Worm (Caenorhabditis elegans) whole organism, L4 larva: ENCODE measurements around the gene C02F5.10.

ENCODE experiments used
- D1046.2 ChIP-seq: fragments of 200-800 bp; sonication (Bioruptor generic); IDR thresholded peaks from 2 replicates; pipeline ENCODE4 v1.3.6; 2022; ENCODE audit warnings: missing genetic modification characterization, missing compliant biosample characterization
- F44E2.7 ChIP-seq: fragments of 200-800 bp; sonication (Bioruptor generic); IDR thresholded peaks from 2 replicates; pipeline ENCODE4 v2.1.2; 2022; ENCODE audit warnings: missing genetic modification characterization, missing compliant biosample characterization
- F49E8.2 ChIP-seq: sonication (generic microtip); optimal IDR thresholded peaks from 2 replicates; lab custom pipeline; 2016; ENCODE audit warnings: missing compliant biosample characterization, mild to moderate bottlenecking, missing genetic modification characterization, borderline replicate concordance
- T20F7.1 ChIP-seq: fragments of 200-800 bp; sonication (Bioruptor generic); optimal IDR thresholded peaks from 2 replicates; lab custom pipeline; 2018; ENCODE audit warnings: mild to moderate bottlenecking, missing genetic modification characterization, missing compliant biosample characterization
- Y48G9A.11 ChIP-seq: fragments of 200-800 bp; sonication (Bioruptor generic); IDR thresholded peaks from 2 replicates; pipeline ENCODE4 v1.3.6; 2022; ENCODE audit warnings: missing genetic modification reagents, missing genetic modification characterization, missing compliant biosample characterization
- ZK546.5 ChIP-seq, 2 experiments: sonication (generic microtip); optimal IDR thresholded peaks; 2 replicates each; lab custom pipeline; 2017; ENCODE audit warnings: missing biosample characterization in 2 of 2, missing genetic modification characterization in 2 of 2
- aly-2 ChIP-seq: sonication (generic microtip); optimal IDR thresholded peaks from 2 replicates; lab custom pipeline; 2018; ENCODE audit warnings: missing biosample characterization, missing genetic modification characterization
- arid-1 ChIP-seq: fragments of 200-800 bp; sonication (Bioruptor generic); conservative IDR thresholded peaks from 2 replicates; pipeline ENCODE4 v1.3.6; 2022; ENCODE audit warnings: missing genetic modification reagents, missing genetic modification characterization, missing compliant biosample characterization
- ceh-32 ChIP-seq: sonication (generic microtip); optimal IDR thresholded peaks from 2 replicates; lab custom pipeline; 2016; ENCODE audit warnings: mild to moderate bottlenecking, missing genetic modification characterization, missing compliant biosample characterization; ENCODE audit not compliant: poor library complexity
- ceh-82 ChIP-seq: sonication (generic microtip); optimal IDR thresholded peaks from 2 replicates; lab custom pipeline; 2017; ENCODE audit warnings: missing biosample characterization, missing genetic modification characterization
- ctbp-1 ChIP-seq: fragments of 200-800 bp; sonication (Bioruptor generic); IDR thresholded peaks from 2 replicates; pipeline ENCODE4 v1.3.6; 2022; ENCODE audit warnings: missing genetic modification reagents, missing genetic modification characterization, missing compliant biosample characterization
- daf-16 ChIP-seq, 3 experiments: sonication (generic microtip); optimal IDR thresholded peaks; 2 replicates each; lab custom pipeline; 2016 to 2017; ENCODE audit warnings: missing genetic modification characterization in 3 of 3, missing genetic modification reagents in 3 of 3, mild to moderate bottlenecking in 2 of 3, missing compliant biosample characterization in 2 of 3, missing biosample characterization in 1 of 3, moderate library complexity in 1 of 3
- daf-8 ChIP-seq: fragments of 200-800 bp; sonication (Bioruptor generic); IDR thresholded peaks from 2 replicates; pipeline ENCODE4 v1.3.6; 2022; ENCODE audit warnings: missing genetic modification characterization, missing compliant biosample characterization
- dmd-6 ChIP-seq: fragments of 200-800 bp; sonication (Bioruptor generic); IDR thresholded peaks from 2 replicates; pipeline ENCODE4 v1.3.6; 2022; ENCODE audit warnings: missing genetic modification reagents, missing genetic modification characterization, missing compliant biosample characterization
- dmd-8 ChIP-seq: fragments of 200-800 bp; sonication (Bioruptor generic); IDR thresholded peaks from 2 replicates; pipeline ENCODE4 v1.3.6; 2022; ENCODE audit warnings: missing genetic modification characterization, missing compliant biosample characterization
- dve-1 ChIP-seq: sonication (generic microtip); optimal IDR thresholded peaks from 2 replicates; lab custom pipeline; 2017; ENCODE audit warnings: antibody characterized with exemption, mild to moderate bottlenecking, missing genetic modification characterization, missing compliant biosample characterization; ENCODE audit not compliant: insufficient read depth
- egl-27 ChIP-seq: sonication (generic microtip); optimal IDR thresholded peaks from 3 replicates; lab custom pipeline; 2017; ENCODE audit warnings: missing biosample characterization, missing genetic modification reagents, missing genetic modification characterization
- gei-8 ChIP-seq: fragments of 200-800 bp; sonication (Bioruptor generic); optimal IDR thresholded peaks from 2 replicates; lab custom pipeline; 2018; ENCODE audit warnings: mild to moderate bottlenecking, missing genetic modification characterization, missing compliant biosample characterization
- hlh-11 ChIP-seq: fragments of 200-800 bp; sonication (Bioruptor generic); optimal IDR thresholded peaks from 2 replicates; lab custom pipeline; 2018; ENCODE audit warnings: mild to moderate bottlenecking, missing genetic modification characterization, missing compliant biosample characterization
- jun-1 ChIP-seq: fragments of 150-350 bp; optimal IDR thresholded peaks from 2 replicates; lab custom pipeline; 2014; ENCODE audit warnings: missing biosample characterization, missing genetic modification reagents, missing genetic modification characterization
- lin-13 ChIP-seq: fragments of 150-350 bp; optimal IDR thresholded peaks from 2 replicates; lab custom pipeline; 2014; ENCODE audit warnings: missing biosample characterization, missing genetic modification reagents, missing genetic modification characterization
- lin-29 ChIP-seq: fragments of 200-800 bp; sonication (Bioruptor generic); IDR thresholded peaks from 2 replicates; pipeline ENCODE4 v1.3.6; 2022; ENCODE audit warnings: missing genetic modification reagents, missing genetic modification characterization, missing compliant biosample characterization
- madf-5 ChIP-seq, 2 experiments: fragments of 200-800 bp; sonication (Bioruptor generic); IDR thresholded peaks; 2 replicates each; pipeline ENCODE4 v1.3.6; 2022; ENCODE audit warnings: missing compliant biosample characterization in 2 of 2, missing genetic modification characterization in 2 of 2
- mep-1 ChIP-seq: fragments of 150-350 bp; sonication (generic microtip); optimal IDR thresholded peaks from 3 replicates; lab custom pipeline; 2014; ENCODE audit warnings: missing biosample characterization, missing genetic modification characterization
- mes-2 ChIP-seq: sonication (generic microtip); optimal IDR thresholded peaks from 2 replicates; lab custom pipeline; 2016; ENCODE audit warnings: missing genotype, mild to moderate bottlenecking, missing genetic modification characterization, missing compliant biosample characterization; ENCODE audit not compliant: poor library complexity, severe bottlenecking
- mxl-3 ChIP-seq: fragments of 200-800 bp; sonication (Bioruptor generic); optimal IDR thresholded peaks from 2 replicates; lab custom pipeline; 2018; ENCODE audit warnings: mild to moderate bottlenecking, missing genetic modification characterization, missing compliant biosample characterization
- nhr-10 ChIP-seq: fragments of 150-350 bp; optimal IDR thresholded peaks from 2 replicates; lab custom pipeline; 2014; ENCODE audit warnings: missing biosample characterization, missing genetic modification characterization
- nhr-25 ChIP-seq: sonication (generic microtip); optimal IDR thresholded peaks from 2 replicates; lab custom pipeline; 2017; ENCODE audit warnings: missing genetic modification characterization, mild to moderate bottlenecking, missing compliant biosample characterization, antibody characterized with exemption, moderate library complexity, borderline replicate concordance; ENCODE audit not compliant: insufficient read depth
- nhr-28 ChIP-seq: fragments of 150-350 bp; optimal IDR thresholded peaks from 2 replicates; lab custom pipeline; 2014; ENCODE audit warnings: missing biosample characterization, missing genetic modification characterization
- nhr-76 ChIP-seq: fragments of 150-350 bp; optimal IDR thresholded peaks from 2 replicates; lab custom pipeline; 2014; ENCODE audit warnings: missing biosample characterization, missing genetic modification characterization
- nhr-77 ChIP-seq: fragments of 150-350 bp; optimal IDR thresholded peaks from 2 replicates; lab custom pipeline; 2014; ENCODE audit warnings: missing biosample characterization, missing genetic modification characterization
- pqm-1 ChIP-seq: sonication (generic microtip); optimal IDR thresholded peaks from 2 replicates; lab custom pipeline; 2017; ENCODE audit warnings: missing biosample characterization, missing genetic modification characterization
- rbr-2 ChIP-seq: sonication (generic microtip); optimal IDR thresholded peaks from 2 replicates; lab custom pipeline; 2016; ENCODE audit warnings: missing genotype, missing genetic modification characterization, missing compliant biosample characterization
- set-16 ChIP-seq: fragments of 200-800 bp; sonication (Bioruptor generic); IDR thresholded peaks from 2 replicates; pipeline ENCODE4 v1.3.6; 2022; ENCODE audit warnings: missing genetic modification reagents, missing genetic modification characterization, missing compliant biosample characterization
- skn-1 ChIP-seq: fragments of 150-350 bp; optimal IDR thresholded peaks from 2 replicates; lab custom pipeline; 2014; ENCODE audit warnings: missing biosample characterization, missing genetic modification characterization
- snpc-1.2 ChIP-seq: fragments of 200-800 bp; sonication (Bioruptor generic); IDR thresholded peaks from 2 replicates; pipeline ENCODE4 v1.3.6; 2022; ENCODE audit warnings: missing genetic modification reagents, missing genetic modification characterization, missing compliant biosample characterization
- spr-1 ChIP-seq: sonication (generic microtip); optimal IDR thresholded peaks from 2 replicates; lab custom pipeline; 2016; ENCODE audit warnings: mild to moderate bottlenecking, missing genetic modification characterization, missing compliant biosample characterization
- tra-1 ChIP-seq: fragments of 200-800 bp; sonication (Bioruptor generic); IDR thresholded peaks from 2 replicates; pipeline ENCODE4 v1.3.6; 2022; ENCODE audit warnings: missing genetic modification reagents, missing genetic modification characterization, missing compliant biosample characterization
- vab-7 ChIP-seq: fragments of 200-800 bp; sonication (Bioruptor generic); IDR thresholded peaks from 2 replicates; pipeline ENCODE4 v1.3.6; 2022; ENCODE audit warnings: missing genetic modification reagents, missing genetic modification characterization, missing compliant biosample characterization
- zfp-3 ChIP-seq: fragments of 200-800 bp; sonication (Bioruptor generic); conservative IDR thresholded peaks from 2 replicates; pipeline ENCODE4 v1.3.6; 2022; ENCODE audit warnings: missing genetic modification reagents, missing genetic modification characterization, missing compliant biosample characterization
- zip-2 ChIP-seq: fragments of 150-350 bp; optimal IDR thresholded peaks from 2 replicates; lab custom pipeline; 2014; ENCODE audit warnings: missing biosample characterization, missing genetic modification characterization

The C02F5.10 gene

ce11 chrIII:8227511-8227910, 21.8 kb downstream of the C02F5.10 start, which contains the start of gene fbxl-1 (continued):
- peak; percentile 73 for TF ChIP-seq dve-1 (tag; lab: Kevin White, UChicago)
- no peak for TF ChIP-seq snpc-1.2
- TF ChIP-seq set-16 (GFP tag; lab: Robert Waterston, UW), result peak; percentile 89
- peak; percentile 37 for TF ChIP-seq lin-13 (GFP tag; lab: Kevin White, UChicago)
- TF ChIP-seq jun-1 (tag; lab: Kevin White, UChicago), result peak; percentile 23
- TF ChIP-seq ZK546.5 (tag; optimal IDR thresholded peaks at IDR 0.05; lab: Kevin White, UChicago), result peak in 1 of 2 experiments; percentile 39
- peak; percentile 61 for TF ChIP-seq mes-2 (tag; lab: Kevin White, UChicago)
- peak; percentile 83 for TF ChIP-seq nhr-77
- TF ChIP-seq daf-8 (GFP tag; lab: Robert Waterston, UW), result no peak
- TF ChIP-seq aly-2 (tag; lab: Kevin White, UChicago), result peak; percentile 28
- peak; percentile 86 for TF ChIP-seq mxl-3 (GFP tag; lab: Kevin White, UChicago)
- TF ChIP-seq nhr-28 (tag; lab: Kevin White, UChicago), result peak; percentile 81
- TF ChIP-seq spr-1, result peak; percentile 36
- TF ChIP-seq T20F7.1 (GFP tag; lab: Kevin White, UChicago), result peak; percentile 86
- TF ChIP-seq nhr-25, result no peak
- peak; percentile 15 for TF ChIP-seq pqm-1
- no peak for TF ChIP-seq ceh-82
- TF ChIP-seq rbr-2 (tag; lab: Kevin White, UChicago), result peak; percentile 87
- TF ChIP-seq D1046.2, result no peak
- TF ChIP-seq Y48G9A.11 (GFP tag; lab: Robert Waterston, UW), result no peak
- TF ChIP-seq madf-5 (GFP tag; IDR thresholded peaks at IDR 0.05; lab: Robert Waterston, UW), result no peak
- TF ChIP-seq lin-29 (GFP tag; lab: Robert Waterston, UW), result no peak
- TF ChIP-seq egl-27 (tag; lab: Kevin White, UChicago), result no peak
- TF ChIP-seq ctbp-1, result peak; percentile 78
- no peak for TF ChIP-seq dmd-8 (GFP tag; lab: Robert Waterston, UW)
- peak; percentile 90 for TF ChIP-seq mep-1
- no peak for TF ChIP-seq skn-1 (tag; lab: Kevin White, UChicago)
- TF ChIP-seq hlh-11 (tag; lab: Kevin White, UChicago), result peak; percentile 99
- no peak for TF ChIP-seq zip-2 (tag; lab: Kevin White, UChicago)
- no peak for TF ChIP-seq daf-16 (GFP tag; optimal IDR thresholded peaks at IDR 0.05; lab: Kevin White, UChicago)
- peak; percentile 64 for TF ChIP-seq daf-16 (tag; optimal IDR thresholded peaks at IDR 0.05; lab: Kevin White, UChicago)
- TF ChIP-seq dmd-6 (GFP tag; lab: Robert Waterston, UW), result peak; percentile 86
- TF ChIP-seq zfp-3, result 0 out of 2 replicates have a peak, but pooled peaks have one; percentile 11
- no peak for TF ChIP-seq ceh-32 (tag; lab: Kevin White, UChicago)
- TF ChIP-seq, all 104 proteins: peak for 48

- TF ChIP-seq skn-1 (tag; lab: Kevin White, UChicago), result no peak
- TF ChIP-seq ctbp-1, result no peak
- TF ChIP-seq nhr-76 (tag; lab: Kevin White, UChicago), result no peak
- no peak for TF ChIP-seq arid-1 (GFP tag; lab: Robert Waterston, UW)
- no peak for TF ChIP-seq tra-1 (GFP tag; lab: Robert Waterston, UW)
- no peak for TF ChIP-seq gei-8
- TF ChIP-seq vab-7 (GFP tag; lab: Robert Waterston, UW), result no peak
- no peak for TF ChIP-seq hlh-11 (tag; lab: Kevin White, UChicago)
- no peak for TF ChIP-seq ceh-32 (tag; lab: Kevin White, UChicago)
- no peak for TF ChIP-seq nhr-10 (tag; lab: Kevin White, UChicago)
- TF ChIP-seq F44E2.7 (GFP tag; lab: Robert Waterston, UW), result no peak
- TF ChIP-seq F49E8.2, result no peak
- no peak for TF ChIP-seq zip-2 (tag; lab: Kevin White, UChicago)
Observed at ce11 chrIII:8226178-8226577, 23.1 kb downstream of the C02F5.10 start, which contains the start of gene rfs-1. Gene rfs-1, plus strand, starts transcription at chrIII:8226478.
